Worm (Caenorhabditis elegans) whole organism, L4/young adult: ENCODE measurements around the gene mam-4.
A peak's percentile ranks its signal among the peaks of the same experiment; 100 is the strongest.

Source experiments
- W03F9.2 ChIP-seq: fragments of 150-350 bp; optimal IDR thresholded peaks from 2 replicates; lab custom pipeline; 2014; ENCODE audit warnings: missing biosample characterization, missing genetic modification characterization
- dao-5 ChIP-seq: sonication (generic microtip); optimal IDR thresholded peaks from 2 replicates; lab custom pipeline; 2016; ENCODE audit warnings: missing genotype, missing genetic modification characterization, moderate library complexity, missing compliant biosample characterization

- peak; percentile 72 for TF ChIP-seq W03F9.2 (tag; lab: Kevin White, UChicago)
- no peak for TF ChIP-seq dao-5 (tag; lab: Kevin White, UChicago)
These were observed 19.2 kb upstream of the mam-4 start, which contains the start of gene pqn-70 for ce11 chrV:11228653-11229173.
